Worm (Caenorhabditis elegans) whole organism, young adult: Measurements from ENCODE around the gene fask-1.

Source experiments
- B0019.2 ChIP-seq: fragments of 200-800 bp; sonication (Bioruptor generic); conservative IDR thresholded peaks from 2 replicates; pipeline ENCODE4 v1.3.6; 2022; ENCODE audit warnings: missing genetic modification reagents, missing genetic modification characterization, missing compliant biosample characterization
- B0336.3 ChIP-seq: fragments of 200-800 bp; sonication (Bioruptor generic); IDR thresholded peaks from 2 replicates; pipeline ENCODE4 v1.3.6; 2022; ENCODE audit warnings: missing genetic modification characterization, missing compliant biosample characterization
- F10E7.11 ChIP-seq: sonication (generic microtip); optimal IDR thresholded peaks from 2 replicates; lab custom pipeline; 2017; ENCODE audit warnings: mild to moderate bottlenecking, missing genetic modification characterization, moderate library complexity, missing compliant biosample characterization
- F23B12.7 ChIP-seq: sonication (generic microtip); optimal IDR thresholded peaks from 2 replicates; lab custom pipeline; 2017; ENCODE audit warnings: missing genetic modification characterization, mild to moderate bottlenecking, missing compliant biosample characterization, antibody characterized with exemption, moderate library complexity; ENCODE audit not compliant: insufficient read depth
- F49E8.2 ChIP-seq: sonication (generic microtip); optimal IDR thresholded peaks from 3 replicates; lab custom pipeline; 2017; ENCODE audit warnings: missing genetic modification characterization, mild to moderate bottlenecking, missing compliant biosample characterization, antibody characterized with exemption, moderate library complexity; ENCODE audit not compliant: insufficient read depth
- F57C9.4 ChIP-seq: sonication (generic microtip); optimal IDR thresholded peaks from 2 replicates; lab custom pipeline; 2017; ENCODE audit warnings: mild to moderate bottlenecking, missing genetic modification characterization, missing compliant biosample characterization
- T07F8.4 ChIP-seq: sonication (generic microtip); optimal IDR thresholded peaks from 2 replicates; lab custom pipeline; 2016; ENCODE audit warnings: mild to moderate bottlenecking, missing genetic modification characterization, moderate library complexity, missing compliant biosample characterization
- Y67H2A.10 ChIP-seq: fragments of 200-800 bp; sonication (Bioruptor generic); conservative IDR thresholded peaks from 2 replicates; pipeline ENCODE4 v1.3.6; 2022; ENCODE audit warnings: missing genetic modification reagents, missing genetic modification characterization, missing compliant biosample characterization
- attf-3 ChIP-seq: fragments of 200-800 bp; sonication (Bioruptor generic); conservative IDR thresholded peaks from 2 replicates; pipeline ENCODE4 v1.3.6; 2022; ENCODE audit warnings: missing genetic modification reagents, missing genetic modification characterization, missing compliant biosample characterization
- ceh-100 ChIP-seq: fragments of 200-800 bp; sonication (Bioruptor generic); IDR thresholded peaks from 2 replicates; pipeline ENCODE4 v1.3.6; 2022; ENCODE audit warnings: missing genetic modification reagents, missing genetic modification characterization, missing compliant biosample characterization
- ceh-27 ChIP-seq: fragments of 200-800 bp; sonication (Bioruptor generic); optimal IDR thresholded peaks from 2 replicates; lab custom pipeline; 2018; ENCODE audit warnings: mild to moderate bottlenecking, missing genetic modification characterization, moderate library complexity, missing compliant biosample characterization
- ceh-58 ChIP-seq: fragments of 200-800 bp; sonication (Bioruptor generic); IDR thresholded peaks from 2 replicates; pipeline ENCODE4 v1.3.6; 2022; ENCODE audit warnings: missing genetic modification characterization, missing compliant biosample characterization
- ceh-79 ChIP-seq: sonication (generic microtip); optimal IDR thresholded peaks from 2 replicates; lab custom pipeline; 2017; ENCODE audit warnings: mild to moderate bottlenecking, missing genetic modification characterization, missing compliant biosample characterization
- ceh-91 ChIP-seq: fragments of 200-800 bp; sonication (Bioruptor generic); IDR thresholded peaks from 2 replicates; pipeline ENCODE4 v1.3.6; 2022; ENCODE audit warnings: missing genetic modification reagents, missing genetic modification characterization, missing compliant biosample characterization
- chd-7 ChIP-seq: sonication (generic microtip); optimal IDR thresholded peaks from 2 replicates; lab custom pipeline; 2016; ENCODE audit warnings: mild to moderate bottlenecking, missing genetic modification characterization, moderate library complexity, missing compliant biosample characterization
- dox-1 ChIP-seq: fragments of 200-800 bp; sonication (Bioruptor generic); IDR thresholded peaks from 2 replicates; pipeline ENCODE4 v1.3.6; 2022; ENCODE audit warnings: missing genetic modification reagents, missing genetic modification characterization, missing compliant biosample characterization
- efl-1 ChIP-seq: fragments of 150-350 bp; optimal IDR thresholded peaks from 2 replicates; lab custom pipeline; 2014; ENCODE audit warnings: missing biosample characterization, missing genetic modification reagents, missing genetic modification characterization
- egl-44 ChIP-seq: fragments of 200-800 bp; sonication (Bioruptor generic); IDR thresholded peaks from 2 replicates; pipeline ENCODE4 v1.3.6; 2022; ENCODE audit warnings: missing genetic modification reagents, missing genetic modification characterization, missing compliant biosample characterization
- hsf-1 ChIP-seq: fragments of 200-800 bp; sonication (Bioruptor generic); IDR thresholded peaks from 2 replicates; pipeline ENCODE4 v1.3.6; 2022; ENCODE audit warnings: missing genetic modification reagents, missing genetic modification characterization, missing compliant biosample characterization
- let-526 ChIP-seq: fragments of 200-800 bp; sonication (Bioruptor generic); IDR thresholded peaks from 2 replicates; pipeline ENCODE4 v1.3.6; 2022; ENCODE audit warnings: missing genetic modification reagents, missing genetic modification characterization, missing compliant biosample characterization
- lin-35 ChIP-seq, 3 experiments: fragments of 150-350 bp in 2 of 3; sonication (generic microtip) in 1 of 3; optimal IDR thresholded peaks; 2 replicates each; lab custom pipeline; 2014 to 2018; ENCODE audit warnings: missing biosample characterization in 3 of 3, missing genetic modification characterization in 3 of 3, missing genetic modification reagents in 3 of 3
- lin-54 ChIP-seq: fragments of 200-800 bp; sonication (Bioruptor generic); optimal IDR thresholded peaks from 2 replicates; lab custom pipeline; 2018; ENCODE audit warnings: mild to moderate bottlenecking, missing genetic modification characterization, missing compliant biosample characterization
- lir-1 ChIP-seq: fragments of 200-800 bp; sonication (Bioruptor generic); conservative IDR thresholded peaks from 2 replicates; pipeline ENCODE4 v1.3.6; 2022; ENCODE audit warnings: missing genetic modification reagents, missing genetic modification characterization, missing compliant biosample characterization
- lsl-1 ChIP-seq: fragments of 200-800 bp; sonication (Bioruptor generic); optimal IDR thresholded peaks from 2 replicates; lab custom pipeline; 2018; ENCODE audit warnings: mild to moderate bottlenecking, missing genetic modification characterization, moderate library complexity, missing compliant biosample characterization
- madf-10 ChIP-seq: sonication (generic microtip); optimal IDR thresholded peaks from 2 replicates; lab custom pipeline; 2016; ENCODE audit warnings: mild to moderate bottlenecking, missing genetic modification characterization, missing compliant biosample characterization
- madf-8 ChIP-seq: fragments of 200-800 bp; sonication (Bioruptor generic); conservative IDR thresholded peaks from 2 replicates; pipeline ENCODE4 v1.3.6; 2022; ENCODE audit warnings: missing genetic modification reagents, missing genetic modification characterization, missing compliant biosample characterization
- mcd-1 ChIP-seq: fragments of 200-800 bp; sonication (Bioruptor generic); IDR thresholded peaks from 2 replicates; pipeline ENCODE4 v1.3.6; 2022; ENCODE audit warnings: missing genetic modification reagents, missing genetic modification characterization, missing compliant biosample characterization
- nfya-1 ChIP-seq: sonication (generic microtip); optimal IDR thresholded peaks from 2 replicates; lab custom pipeline; 2017; ENCODE audit warnings: antibody characterized with exemption, missing compliant biosample characterization, missing genetic modification characterization, borderline replicate concordance; ENCODE audit not compliant: insufficient read depth
- nfyb-1 ChIP-seq: fragments of 200-800 bp; sonication (Bioruptor generic); IDR thresholded peaks from 2 replicates; pipeline ENCODE4 v1.3.6; 2022; ENCODE audit warnings: missing genetic modification reagents, missing genetic modification characterization, missing compliant biosample characterization
- nhr-120 ChIP-seq: fragments of 200-800 bp; sonication (Bioruptor generic); IDR thresholded peaks from 2 replicates; pipeline ENCODE4 v1.3.6; 2022; ENCODE audit warnings: missing genetic modification characterization, missing compliant biosample characterization
- nhr-179 ChIP-seq: sonication (generic microtip); optimal IDR thresholded peaks from 2 replicates; lab custom pipeline; 2016; ENCODE audit warnings: mild to moderate bottlenecking, missing genetic modification characterization, missing compliant biosample characterization
- nhr-80 ChIP-seq: sonication (generic microtip); optimal IDR thresholded peaks from 2 replicates; lab custom pipeline; 2016; ENCODE audit warnings: missing genetic modification characterization, missing compliant biosample characterization
- nhr-90 ChIP-seq: sonication (generic microtip); optimal IDR thresholded peaks from 2 replicates; lab custom pipeline; 2016; ENCODE audit warnings: missing genotype, mild to moderate bottlenecking, missing genetic modification characterization, missing compliant biosample characterization
- pbrm-1 ChIP-seq: fragments of 200-800 bp; sonication (Bioruptor generic); IDR thresholded peaks from 2 replicates; pipeline ENCODE4 v1.3.6; 2022; ENCODE audit warnings: missing genetic modification reagents, missing genetic modification characterization, missing compliant biosample characterization
- rcor-1 ChIP-seq: fragments of 200-800 bp; sonication (Bioruptor generic); IDR thresholded peaks from 2 replicates; pipeline ENCODE4 v1.3.6; 2022; ENCODE audit warnings: missing genetic modification reagents, missing genetic modification characterization, missing compliant biosample characterization
- repo-1 ChIP-seq: sonication (generic microtip); optimal IDR thresholded peaks from 2 replicates; lab custom pipeline; 2017; ENCODE audit warnings: mild to moderate bottlenecking, missing genetic modification characterization, missing compliant biosample characterization
- rpc-1 ChIP-seq, 2 experiments: fragments of 150-350 bp in 1 of 2; sonication (generic microtip) in 1 of 2; optimal IDR thresholded peaks; 2 replicates each; lab custom pipeline; 2014 to 2018; ENCODE audit warnings: missing biosample characterization in 1 of 2, missing genetic modification characterization in 1 of 2, missing genetic modification reagents in 1 of 2, missing genotype in 1 of 2
- snpc-1.1 ChIP-seq: sonication (generic microtip); optimal IDR thresholded peaks from 2 replicates; lab custom pipeline; 2017; ENCODE audit warnings: missing genetic modification characterization, mild to moderate bottlenecking, missing compliant biosample characterization, antibody characterized with exemption, moderate library complexity, missing genotype, missing genetic modification reagents; ENCODE audit not compliant: insufficient read depth
- snpc-1.3 ChIP-seq: sonication (generic microtip); optimal IDR thresholded peaks from 2 replicates; lab custom pipeline; 2017; ENCODE audit warnings: missing genetic modification characterization, mild to moderate bottlenecking, missing compliant biosample characterization, antibody characterized with exemption, moderate library complexity, missing genotype, missing genetic modification reagents; ENCODE audit not compliant: insufficient read depth
- snpc-3.4 ChIP-seq: sonication (generic microtip); optimal IDR thresholded peaks from 2 replicates; lab custom pipeline; 2017; ENCODE audit warnings: missing genetic modification characterization, mild to moderate bottlenecking, missing compliant biosample characterization, antibody characterized with exemption, moderate library complexity, missing genotype, missing genetic modification reagents
- snpc-4 ChIP-seq, 5 experiments: fragments of 150-350 bp in 1 of 5; sonication (generic microtip) in 4 of 5; optimal IDR thresholded peaks; 2 replicates each; lab custom pipeline; 2014 to 2018; ENCODE audit warnings: missing genetic modification characterization in 5 of 5, missing biosample characterization in 3 of 5, antibody characterized with exemption in 2 of 5, mild to moderate bottlenecking in 2 of 5, missing compliant biosample characterization in 2 of 5, missing genotype in 2 of 5, moderate library complexity in 2 of 5, missing genetic modification reagents in 1 of 5
- tlf-1 ChIP-seq: fragments of 200-800 bp; sonication (Bioruptor generic); optimal IDR thresholded peaks from 2 replicates; lab custom pipeline; 2018; ENCODE audit warnings: mild to moderate bottlenecking, missing genetic modification characterization, missing compliant biosample characterization
- unc-130 ChIP-seq: sonication (generic microtip); optimal IDR thresholded peaks from 2 replicates; lab custom pipeline; 2016; ENCODE audit warnings: missing genetic modification reagents, missing genetic modification characterization, missing compliant biosample characterization
- ztf-18 ChIP-seq: sonication (generic microtip); optimal IDR thresholded peaks from 2 replicates; lab custom pipeline; 2016; ENCODE audit warnings: missing genotype, mild to moderate bottlenecking, missing genetic modification characterization, missing compliant biosample characterization
- ztf-26 ChIP-seq: sonication (generic microtip); optimal IDR thresholded peaks from 2 replicates; lab custom pipeline; 2017; ENCODE audit warnings: missing genetic modification characterization, missing compliant biosample characterization

The fask-1 gene

DNA sequence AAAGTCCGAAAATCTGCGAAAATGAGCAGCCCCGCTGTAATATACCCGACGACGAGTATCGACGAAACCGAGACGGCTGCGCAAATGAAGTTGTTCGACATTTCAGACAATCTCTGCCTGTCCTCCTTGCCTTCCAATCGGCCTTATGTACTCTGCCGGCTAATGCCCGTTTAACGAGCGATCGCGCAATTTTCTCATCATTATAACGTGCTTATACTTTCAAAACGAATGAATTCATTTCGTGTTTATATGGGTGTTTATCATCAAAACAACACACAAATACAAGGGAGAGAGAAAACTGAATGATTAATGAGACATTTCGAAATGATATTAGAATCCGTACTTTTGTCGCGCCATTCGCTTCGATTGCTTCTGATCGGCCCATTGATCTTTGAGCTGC, 9.5 kb upstream of the fask-1 start, which contains the start of gene col-132:
TSS of gene col-132 (minus strand) at position 101 of the 400 bp plus-strand sequence.
- TF ChIP-seq ztf-18 (tag; lab: Kevin White, UChicago): no peak
- TF ChIP-seq ceh-58 (GFP tag; lab: Robert Waterston, UW): no peak
- TF ChIP-seq attf-3: no peak
- no peak for TF ChIP-seq nhr-120
- no peak for TF ChIP-seq snpc-1.1 (tag; lab: Kevin White, UChicago)
- no peak for TF ChIP-seq tlf-1 (GFP tag; lab: Kevin White, UChicago)
- TF ChIP-seq nhr-90: no peak
- no peak for TF ChIP-seq chd-7 (tag; lab: Kevin White, UChicago)
- no peak for TF ChIP-seq F57C9.4
- no peak for TF ChIP-seq rpc-1 (optimal IDR thresholded peaks at IDR 0.05; lab: Kevin White, UChicago)
- no peak for TF ChIP-seq rpc-1 (tag; optimal IDR thresholded peaks at IDR 0.05; lab: Kevin White, UChicago)
- TF ChIP-seq repo-1 (tag; lab: Kevin White, UChicago): no peak
- no peak for TF ChIP-seq hsf-1 (GFP tag; lab: Robert Waterston, UW)
- TF ChIP-seq nfyb-1 (GFP tag; lab: Robert Waterston, UW): no peak
- no peak for TF ChIP-seq F10E7.11 (tag; lab: Kevin White, UChicago)
- no peak for TF ChIP-seq mcd-1
- no peak for TF ChIP-seq Y67H2A.10 (GFP tag; lab: Robert Waterston, UW)
- no peak for TF ChIP-seq T07F8.4 (tag; lab: Kevin White, UChicago)
- no peak for TF ChIP-seq madf-10 (tag; lab: Kevin White, UChicago)
- no peak for TF ChIP-seq let-526 (GFP tag; lab: Robert Waterston, UW)
- TF ChIP-seq nfya-1 (tag; lab: Kevin White, UChicago): no peak

ce11 chrIV:13093677-13094076, 6.8 kb upstream of the fask-1 start, which contains the start of the genes prcc-1 and C39E9.12:
prcc-1 (minus strand) TSS chrIV:13093795.
C39E9.12 (plus strand) TSS chrIV:13094007.
- TF ChIP-seq lsl-1 (peak; percentile 74), madf-8 (GFP tag; lab: Robert Waterston, UW) (peak; percentile 84), B0336.3 (GFP tag; lab: Robert Waterston, UW) (0 out of 2 replicates have a peak, but pooled peaks have one; percentile 21), mcd-1 (peak; percentile 88), B0019.2 (GFP tag; lab: Robert Waterston, UW) (peak; percentile 69), ztf-26 (tag; lab: Kevin White, UChicago) (no peak), lin-35 (GFP tag; optimal IDR thresholded peaks at IDR 0.05; lab: Kevin White, UChicago) (peak in 2 of 3 experiments; percentile 1 to 86), snpc-4 (GFP tag; optimal IDR thresholded peaks at IDR 0.05; lab: Kevin White, UChicago) (no peak), snpc-4 (tag; optimal IDR thresholded peaks at IDR 0.05; lab: Kevin White, UChicago) (peak in 2 of 4 experiments; percentile 1 to 67), ceh-79 (tag; lab: Kevin White, UChicago) (no peak), egl-44 (GFP tag; lab: Robert Waterston, UW) (no peak), snpc-1.3 (tag; lab: Kevin White, UChicago) (peak; percentile 3), nhr-80 (tag; lab: Kevin White, UChicago) (no peak), chd-7 (tag; lab: Kevin White, UChicago) (no peak), dox-1 (peak; percentile 71), tlf-1 (GFP tag; lab: Kevin White, UChicago) (peak; percentile 44), nhr-179 (tag; lab: Kevin White, UChicago) (no peak), ceh-100 (GFP tag; lab: Robert Waterston, UW) (peak; percentile 54; the same call in 1 of the 2 replicates), rcor-1 (peak; percentile 23; the same call in 1 of the 2 replicates), lin-54 (GFP tag; lab: Kevin White, UChicago) (peak; percentile 82), F23B12.7 (tag; lab: Kevin White, UChicago) (peak; percentile 61), snpc-3.4 (tag; lab: Kevin White, UChicago) (peak; percentile 82), F49E8.2 (tag; lab: Kevin White, UChicago) (peak; percentile 9), snpc-1.1 (tag; lab: Kevin White, UChicago) (peak; percentile 58), lir-1 (GFP tag; lab: Robert Waterston, UW) (no peak), efl-1 (GFP tag; lab: Kevin White, UChicago) (peak; percentile 98), ceh-27 (GFP tag; lab: Kevin White, UChicago) (peak; percentile 12), unc-130 (GFP tag; lab: Kevin White, UChicago) (peak; percentile 69), attf-3 (peak; percentile 49; the same call in 1 of the 2 replicates), pbrm-1 (peak; percentile 29; the same call in 1 of the 2 replicates), ceh-91 (GFP tag; lab: Robert Waterston, UW) (peak; percentile 82)
